Fruit fly (Drosophila melanogaster) whole organism, embryonic: ENCODE results near the gene CG33293.
A peak's percentile ranks its signal among the peaks of the same experiment; 100 is the strongest.

Experiments
- Abd-B ChIP-seq: fragments of 200-800 bp; sonication (Bioruptor generic); optimal IDR thresholded peaks from 2 replicates; lab custom pipeline; 2018; ENCODE audit warnings: missing biosample characterization, mild to moderate bottlenecking, missing genetic modification characterization, moderate library complexity
- Atf-2 ChIP-seq: fragments of 200-800 bp; sonication (Bioruptor generic); optimal IDR thresholded peaks from 2 replicates; lab custom pipeline; 2016; ENCODE audit warnings: missing biosample characterization, missing genetic modification characterization
- Blimp-1 ChIP-seq: fragments of 200-800 bp; sonication (Bioruptor generic); optimal IDR thresholded peaks from 3 replicates; lab custom pipeline; 2018; ENCODE audit warnings: missing biosample characterization, missing genetic modification characterization, mild to moderate bottlenecking, moderate library complexity, missing genetic modification reagents
- Bteb2 ChIP-seq: fragments of 200-800 bp; sonication (Bioruptor generic); optimal IDR thresholded peaks from 2 replicates; lab custom pipeline; 2016; ENCODE audit warnings: missing biosample characterization, missing genetic modification characterization
- CG10209 ChIP-seq: fragments of 200-800 bp; sonication (Bioruptor generic); optimal IDR thresholded peaks from 3 replicates; lab custom pipeline; 2017; ENCODE audit warnings: missing biosample characterization, mild to moderate bottlenecking, missing genetic modification characterization, missing genetic modification reagents
- CG12155 ChIP-seq: fragments of 200-800 bp; sonication (Bioruptor generic); optimal IDR thresholded peaks from 3 replicates; lab custom pipeline; 2016; ENCODE audit warnings: missing biosample characterization, missing genetic modification characterization
- CG1233 ChIP-seq: fragments of 200-800 bp; sonication (Bioruptor generic); optimal IDR thresholded peaks from 4 replicates; lab custom pipeline; 2018; ENCODE audit warnings: missing biosample characterization, mild to moderate bottlenecking, missing genetic modification characterization
- CG13296 ChIP-seq: fragments of 200-800 bp; sonication (Bioruptor generic); optimal IDR thresholded peaks from 3 replicates; lab custom pipeline; 2018; ENCODE audit warnings: missing biosample characterization, mild to moderate bottlenecking, missing genetic modification characterization
- CG13775 ChIP-seq: fragments of 200-800 bp; sonication (Bioruptor generic); optimal IDR thresholded peaks from 3 replicates; lab custom pipeline; 2017; ENCODE audit warnings: missing biosample characterization, mild to moderate bottlenecking, missing genetic modification characterization
- CG13894 ChIP-seq: fragments of 200-800 bp; sonication (Bioruptor generic); optimal IDR thresholded peaks from 3 replicates; lab custom pipeline; 2018; ENCODE audit warnings: missing biosample characterization, mild to moderate bottlenecking, missing genetic modification characterization, moderate library complexity
- CG15073 ChIP-seq: fragments of 200-800 bp; sonication (Bioruptor generic); optimal IDR thresholded peaks from 2 replicates; lab custom pipeline; 2016; ENCODE audit warnings: missing biosample characterization, missing genetic modification characterization
- CG15514 ChIP-seq: fragments of 200-800 bp; sonication (Bioruptor generic); optimal IDR thresholded peaks from 3 replicates; lab custom pipeline; 2017; ENCODE audit warnings: missing biosample characterization, missing genetic modification characterization, mild to moderate bottlenecking, moderate library complexity, missing genetic modification reagents
- CG16813 ChIP-seq: fragments of 200-800 bp; sonication (Bioruptor generic); IDR thresholded peaks from 3 replicates; pipeline ENCODE4 v1.3.6; 2022; ENCODE audit warnings: missing biosample characterization, missing genetic modification characterization; ENCODE audit not compliant: partially characterized antibody
- CG17802 ChIP-seq: fragments of 200-800 bp; sonication (Bioruptor generic); optimal IDR thresholded peaks from 2 replicates; lab custom pipeline; 2018; ENCODE audit warnings: missing biosample characterization, mild to moderate bottlenecking, missing genetic modification characterization, moderate library complexity
- CG30431 ChIP-seq: fragments of 200-800 bp; sonication (Bioruptor generic); optimal IDR thresholded peaks from 2 replicates; lab custom pipeline; 2017; ENCODE audit warnings: missing biosample characterization, missing genetic modification characterization
- CG31388 ChIP-seq: fragments of 200-800 bp; sonication (Bioruptor generic); optimal IDR thresholded peaks from 2 replicates; lab custom pipeline; 2016; ENCODE audit warnings: missing biosample characterization, missing genetic modification characterization
- CG31441 ChIP-seq: fragments of 200-800 bp; sonication (Bioruptor generic); IDR thresholded peaks from 2 replicates; pipeline ENCODE4 v1.3.6; 2022; ENCODE audit warnings: missing biosample characterization, missing genetic modification characterization
- CG3407 ChIP-seq: fragments of 200-800 bp; sonication (Bioruptor generic); optimal IDR thresholded peaks from 2 replicates; lab custom pipeline; 2018; ENCODE audit warnings: missing biosample characterization, mild to moderate bottlenecking, missing genetic modification characterization
- CG34422 ChIP-seq: fragments of 200-800 bp; sonication (Bioruptor generic); IDR thresholded peaks from 3 replicates; pipeline ENCODE4 v1.3.6; 2022; ENCODE audit warnings: missing biosample characterization, missing genetic modification characterization
- CG4617 ChIP-seq: fragments of 200-800 bp; sonication (Bioruptor generic); optimal IDR thresholded peaks from 3 replicates; lab custom pipeline; 2016; ENCODE audit warnings: missing biosample characterization, missing genetic modification characterization, borderline replicate concordance
- CG4730 ChIP-seq: fragments of 200-800 bp; sonication (Bioruptor generic); IDR thresholded peaks from 2 replicates; pipeline ENCODE4 v1.3.6; 2022; ENCODE audit warnings: missing biosample characterization, missing genetic modification characterization
- CG6654 ChIP-seq: fragments of 200-800 bp; sonication (Bioruptor generic); optimal IDR thresholded peaks from 2 replicates; lab custom pipeline; 2017; ENCODE audit warnings: missing biosample characterization, mild to moderate bottlenecking, missing genetic modification characterization
- CG6813 ChIP-seq: fragments of 200-800 bp; sonication (Bioruptor generic); optimal IDR thresholded peaks from 2 replicates; lab custom pipeline; 2017; ENCODE audit warnings: missing biosample characterization, missing genetic modification characterization, mild to moderate bottlenecking, moderate library complexity, missing genetic modification reagents
- CG7372 ChIP-seq: fragments of 200-800 bp; sonication (Bioruptor generic); IDR thresholded peaks from 2 replicates; pipeline ENCODE4 v1.3.6; 2022; ENCODE audit warnings: missing biosample characterization, missing genetic modification characterization
- CG7963 ChIP-seq: fragments of 200-800 bp; sonication (Bioruptor generic); IDR thresholded peaks from 3 replicates; pipeline ENCODE4 v1.3.6; 2022; ENCODE audit warnings: missing biosample characterization, missing genetic modification characterization; ENCODE audit not compliant: partially characterized antibody
- CG9797 ChIP-seq: fragments of 200-800 bp; sonication (Bioruptor generic); optimal IDR thresholded peaks from 3 replicates; lab custom pipeline; 2018; ENCODE audit warnings: missing biosample characterization, mild to moderate bottlenecking, missing genetic modification characterization
- CG9932 ChIP-seq: fragments of 200-800 bp; sonication (Bioruptor generic); IDR thresholded peaks from 2 replicates; pipeline ENCODE4 v1.3.6; 2022; ENCODE audit warnings: missing biosample characterization, missing genetic modification characterization
- Dbx ChIP-seq: fragments of 200-800 bp; sonication (Bioruptor generic); IDR thresholded peaks from 3 replicates; pipeline ENCODE4 v1.3.6; 2022; ENCODE audit warnings: missing biosample characterization, missing genetic modification characterization
- Doc2 ChIP-seq: fragments of 200-800 bp; sonication (Bioruptor generic); IDR thresholded peaks from 2 replicates; pipeline ENCODE4 v1.3.6; 2022; ENCODE audit warnings: missing biosample characterization, missing genetic modification characterization
- Dp ChIP-seq: fragments of 200-800 bp; sonication (Bioruptor generic); optimal IDR thresholded peaks from 2 replicates; lab custom pipeline; 2018; ENCODE audit warnings: missing biosample characterization, mild to moderate bottlenecking, missing genetic modification characterization, moderate library complexity
- HmgD ChIP-seq: fragments of 200-800 bp; sonication (Bioruptor generic); optimal IDR thresholded peaks from 3 replicates; lab custom pipeline; 2016; ENCODE audit warnings: missing biosample characterization, missing genetic modification characterization
- Hmx ChIP-seq: fragments of 200-800 bp; sonication (Bioruptor generic); optimal IDR thresholded peaks from 2 replicates; lab custom pipeline; 2016; ENCODE audit warnings: missing biosample characterization, missing genetic modification characterization
- Hr51 ChIP-seq, 2 experiments: fragments of 200-800 bp; sonication (Bioruptor generic); optimal IDR thresholded peaks; 2 replicates in 1 of 2; 3 replicates in 1 of 2; lab custom pipeline; 2016 to 2018; ENCODE audit warnings: missing biosample characterization in 2 of 2, missing genetic modification characterization in 2 of 2, mild to moderate bottlenecking in 1 of 2, moderate library complexity in 1 of 2
- Mad ChIP-seq: fragments of 200-800 bp; sonication (Bioruptor generic); optimal IDR thresholded peaks from 2 replicates; lab custom pipeline; 2016; ENCODE audit warnings: missing biosample characterization, missing genetic modification characterization
- Sin3A ChIP-seq: fragments of >200 bp; optimal IDR thresholded peaks from 2 replicates; lab custom pipeline; 2018
- chinmo ChIP-seq: fragments of 200-800 bp; sonication (Bioruptor generic); IDR thresholded peaks from 4 replicates; pipeline ENCODE4 v1.3.6; 2022; ENCODE audit warnings: missing biosample characterization, missing genetic modification characterization; ENCODE audit not compliant: partially characterized antibody
- da ChIP-seq: fragments of 200-800 bp; sonication (Bioruptor generic); optimal IDR thresholded peaks from 2 replicates; lab custom pipeline; 2016; ENCODE audit warnings: missing biosample characterization, missing genetic modification characterization
- fu2 ChIP-seq: fragments of 200-800 bp; sonication (Bioruptor generic); optimal IDR thresholded peaks from 2 replicates; lab custom pipeline; 2016; ENCODE audit warnings: missing biosample characterization, missing genetic modification characterization
- gro ChIP-seq: fragments of 200-800 bp; sonication (Bioruptor generic); optimal IDR thresholded peaks from 2 replicates; lab custom pipeline; 2016; ENCODE audit warnings: missing biosample characterization, missing genetic modification characterization
- gsb-n ChIP-seq: fragments of 200-800 bp; sonication (Bioruptor generic); optimal IDR thresholded peaks from 3 replicates; lab custom pipeline; 2018; ENCODE audit warnings: missing biosample characterization, mild to moderate bottlenecking, missing genetic modification characterization
- jigr1 ChIP-seq: fragments of 200-800 bp; sonication (Bioruptor generic); IDR thresholded peaks from 3 replicates; pipeline ENCODE4 v1.3.6; 2022; ENCODE audit warnings: missing biosample characterization, missing genetic modification characterization
- mam ChIP-seq: fragments of 200-800 bp; sonication (Bioruptor generic); optimal IDR thresholded peaks from 3 replicates; lab custom pipeline; 2016; ENCODE audit warnings: missing biosample characterization, missing genetic modification characterization
- nerfin-1 ChIP-seq: fragments of 200-800 bp; sonication (Bioruptor generic); optimal IDR thresholded peaks from 3 replicates; lab custom pipeline; 2019; ENCODE audit warnings: missing biosample characterization, mild to moderate bottlenecking, missing genetic modification characterization, moderate library complexity
- row ChIP-seq: fragments of 200-800 bp; sonication (Bioruptor generic); IDR thresholded peaks from 3 replicates; pipeline ENCODE4 v1.3.6; 2022; ENCODE audit warnings: missing biosample characterization, missing genetic modification characterization
- run ChIP-seq: fragments of 200-800 bp; sonication (Bioruptor generic); optimal IDR thresholded peaks from 3 replicates; lab custom pipeline; 2018; ENCODE audit warnings: missing biosample characterization, mild to moderate bottlenecking, missing genetic modification characterization
- sc ChIP-seq, 3 experiments: fragments of >200 bp in 2 of 3; fragments of 200-800 bp in 1 of 3; sonication (Bioruptor generic) in 1 of 3; optimal IDR thresholded peaks; 2 replicates in 2 of 3; 3 replicates in 1 of 3; lab custom pipeline; 2017; ENCODE audit warnings: mild to moderate bottlenecking in 1 of 3, missing biosample characterization in 1 of 3, missing genetic modification characterization in 1 of 3, missing genetic modification reagents in 1 of 3
- scrt ChIP-seq: fragments of 200-800 bp; sonication (Bioruptor generic); optimal IDR thresholded peaks from 2 replicates; lab custom pipeline; 2018; ENCODE audit warnings: missing biosample characterization, mild to moderate bottlenecking, missing genetic modification characterization, moderate library complexity
- stwl ChIP-seq: fragments of 200-800 bp; sonication (Bioruptor generic); optimal IDR thresholded peaks from 3 replicates; lab custom pipeline; 2018; ENCODE audit warnings: missing biosample characterization, mild to moderate bottlenecking, missing genetic modification characterization, moderate library complexity
- vfl ChIP-seq: fragments of 200-800 bp; sonication (Bioruptor generic); optimal IDR thresholded peaks from 2 replicates; lab custom pipeline; 2016; ENCODE audit warnings: missing biosample characterization, missing genetic modification characterization

CG33293 gene

DNA sequence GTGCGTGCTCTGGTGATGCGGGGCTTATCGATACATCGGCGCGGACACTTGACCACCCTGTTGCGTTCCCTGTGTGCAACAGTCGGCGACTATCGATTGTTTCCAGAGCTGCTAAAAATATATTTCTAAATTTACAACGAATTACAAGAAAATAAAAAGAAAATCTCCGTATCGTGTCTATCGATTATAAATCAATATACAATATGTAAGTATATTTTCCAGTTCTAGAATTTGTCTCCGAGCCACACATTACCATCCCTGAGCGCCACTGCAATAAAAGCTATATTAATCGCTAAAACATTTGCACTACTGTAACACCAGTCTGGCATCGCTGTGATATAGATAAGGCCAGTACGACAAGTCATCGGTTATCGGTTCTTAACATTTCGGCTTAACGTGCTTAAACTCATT, 8.3 kb downstream of the CG33293 start, which contains the start of the genes Kat60 and Mms19 (continued):
- TF ChIP-seq Blimp-1 (no peak), nerfin-1 (peak; percentile 25), CG4730 (peak; percentile 45; the same call in 1 of the 2 replicates), CG31388 (GFP tag; lab: Kevin White, UChicago) (peak; percentile 44), CG13296 (GFP tag; lab: Kevin White, UChicago) (no peak), gro (GFP tag; lab: Kevin White, UChicago) (peak; percentile 29), CG7963 (GFP tag; lab: Robert Waterston, UW) (peak; percentile 92), CG7372 (GFP tag; lab: Robert Waterston, UW) (peak; percentile 39; the same call in 1 of the 2 replicates), CG30431 (peak; percentile 35), CG15073 (GFP tag; lab: Kevin White, UChicago) (no peak), CG12155 (peak; percentile 66), CG1233 (GFP tag; lab: Kevin White, UChicago) (peak; percentile 37), Hr51 (GFP tag; optimal IDR thresholded peaks at IDR 0.05; lab: Kevin White, UChicago) (peak in 1 of 2 experiments; percentile 35), CG10209 (GFP tag; lab: Kevin White, UChicago) (peak; percentile 47), CG34422 (GFP tag; lab: Robert Waterston, UW) (peak; percentile 50; the same call in 2 of the 3 replicates), chinmo (GFP tag; lab: Robert Waterston, UW) (peak; percentile 36; the same call in 2 of the 4 replicates), CG4617 (GFP tag; lab: Kevin White, UChicago) (peak; percentile 28), Atf-2 (GFP tag; lab: Kevin White, UChicago) (peak; percentile 51), gsb-n (tag; lab: Kevin White, UChicago) (no peak), stwl (tag; lab: Kevin White, UChicago) (peak; percentile 47), Hmx (GFP tag; lab: Kevin White, UChicago) (no peak), CG6654 (GFP tag; lab: Kevin White, UChicago) (no peak), Abd-B (GFP tag; lab: Kevin White, UChicago) (peak; percentile 71), CG13894 (tag; lab: Kevin White, UChicago) (no peak), Dbx (GFP tag; lab: Robert Waterston, UW) (peak; percentile 73; the same call in 2 of the 3 replicates), vfl (GFP tag; lab: Kevin White, UChicago) (peak; percentile 67), run (no peak), fu2 (GFP tag; lab: Kevin White, UChicago) (peak; percentile 19), CG15514 (GFP tag; lab: Kevin White, UChicago) (peak; percentile 76), CG16813 (GFP tag; lab: Robert Waterston, UW) (peak; percentile 97), Bteb2 (GFP tag; lab: Kevin White, UChicago) (peak; percentile 37), CG6813 (GFP tag; lab: Kevin White, UChicago) (no peak), CG17802 (peak; percentile 45), da (GFP tag; lab: Kevin White, UChicago) (peak; percentile 31), jigr1 (GFP tag; lab: Robert Waterston, UW) (peak; percentile 82; the same call in 2 of the 3 replicates), HmgD (peak; percentile 2), CG3407 (GFP tag; lab: Kevin White, UChicago) (no peak), CG31441 (GFP tag; lab: Robert Waterston, UW) (no peak), CG9932 (GFP tag; lab: Robert Waterston, UW) (peak; percentile 91), CG9797 (GFP tag; lab: Kevin White, UChicago) (peak; percentile 55), Sin3A (peak; percentile 100), Mad (GFP tag; lab: Kevin White, UChicago) (peak; percentile 73), Doc2 (GFP tag; lab: Robert Waterston, UW) (no peak), mam (GFP tag; lab: Kevin White, UChicago) (peak; percentile 82), scrt (GFP tag; lab: Kevin White, UChicago) (peak; percentile 95), row (GFP tag; lab: Robert Waterston, UW) (peak; percentile 95), CG13775 (GFP tag; lab: Kevin White, UChicago) (peak; percentile 80), Dp (GFP tag; lab: Kevin White, UChicago) (peak; percentile 47), sc (optimal IDR thresholded peaks at IDR 0.05; lab: Kevin White, UChicago) (no peak), sc (GFP tag; optimal IDR thresholded peaks at IDR 0.05; lab: Kevin White, UChicago) (no peak)
